Worm (Caenorhabditis elegans): ENCODE results near the gene F14F9.2.

The F14F9.2 gene

DNA sequence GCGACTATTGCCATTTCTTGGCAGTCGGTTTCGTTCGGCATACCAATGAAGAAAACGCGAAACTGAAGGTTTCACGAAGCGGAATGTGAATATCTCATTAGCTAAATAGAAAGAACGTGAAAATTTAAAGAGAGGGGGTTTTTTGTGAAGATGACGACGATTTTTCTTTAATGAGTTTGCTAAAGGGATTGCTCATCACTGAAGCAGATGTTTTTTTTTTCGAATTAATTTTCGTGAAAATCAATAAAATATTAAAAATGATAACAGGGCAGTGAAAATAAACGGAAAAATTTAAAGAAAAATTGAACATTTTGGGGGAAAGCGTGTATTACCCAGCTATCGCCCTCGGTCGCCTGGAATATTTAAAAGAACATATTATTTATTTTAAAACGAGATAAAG is 36.8 kb upstream of the F14F9.2 start, which contains the start of gene srab-3:
srab-3 (minus strand) TSS at position 101 of the 400 bp plus-strand sequence.
- TF ChIP-seq tbx-2 (tag; optimal IDR thresholded peaks at IDR 0.05) = no peak
- TF ChIP-seq ceh-45 (GFP tag; IDR thresholded peaks at IDR 0.05) = no peak
- TF ChIP-seq unc-86 (tag; optimal IDR thresholded peaks at IDR 0.05) = no peak
- no peak for TF ChIP-seq K02D7.2 (tag; optimal IDR thresholded peaks at IDR 0.05)
- TF ChIP-seq odd-2 (tag; optimal IDR thresholded peaks at IDR 0.05) = no peak
- no peak for TF ChIP-seq elt-2 (tag; optimal IDR thresholded peaks at IDR 0.05)

DNA sequence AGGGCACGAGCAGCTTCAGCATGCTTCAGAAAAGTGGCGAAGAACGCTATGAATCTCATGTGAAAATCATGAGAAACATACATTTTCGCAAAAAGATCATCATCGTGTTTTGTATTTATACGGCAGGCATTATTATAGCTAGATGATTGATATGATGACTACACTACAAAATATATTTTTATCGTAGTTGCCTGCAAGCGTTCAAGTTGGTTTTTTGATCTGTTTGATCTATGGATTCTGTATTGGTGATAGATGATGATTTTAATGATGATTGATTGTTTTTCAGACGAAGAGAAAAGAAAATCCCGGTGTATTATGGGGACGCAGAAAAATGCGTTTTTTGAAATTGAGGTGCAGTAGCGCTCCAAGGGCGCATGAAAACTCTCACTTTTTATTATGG is 34.0 kb upstream of the F14F9.2 start, which contains the start of gene ugt-63:
ugt-63 (minus strand) TSS at position 89 of the 400 bp plus-strand sequence.
- no peak for TF ChIP-seq fkh-6 (tag; optimal IDR thresholded peaks at IDR 0.05)
- no peak for TF ChIP-seq nhr-11 (tag; optimal IDR thresholded peaks at IDR 0.05)
- no peak for TF ChIP-seq ceh-34 (tag; optimal IDR thresholded peaks at IDR 0.05)
- no peak for TF ChIP-seq npax-4 (tag; optimal IDR thresholded peaks at IDR 0.05)
- TF ChIP-seq elt-2 (tag; optimal IDR thresholded peaks at IDR 0.05) = no peak

DNA sequence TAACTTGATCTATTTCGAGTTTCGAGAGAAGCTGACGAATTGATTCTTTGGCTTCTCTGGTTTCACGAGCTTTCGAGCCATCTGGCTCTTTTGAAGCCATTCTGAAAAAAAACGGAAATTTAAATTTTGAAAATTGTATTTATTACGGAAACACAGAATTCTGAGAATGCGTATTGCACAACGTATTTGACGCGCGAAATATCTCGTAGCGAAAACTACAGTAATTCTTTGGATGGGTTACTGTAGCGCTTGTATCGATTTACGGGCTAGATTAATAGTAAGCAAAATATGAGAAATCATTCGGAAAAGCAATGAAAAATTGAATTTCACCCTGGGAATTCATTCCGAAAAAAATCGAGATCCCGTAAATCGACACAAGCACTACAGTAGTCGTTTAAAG is 31.0 kb upstream of the F14F9.2 start, which contains the start of gene C04F5.8:
C04F5.8 (minus strand) TSS at position 101 of the 400 bp plus-strand sequence.
- TF ChIP-seq fax-1 (tag; optimal IDR thresholded peaks at IDR 0.05) (no peak), sox-2 (GFP tag; IDR thresholded peaks at IDR 0.05) (no peak), fkh-6 (tag; optimal IDR thresholded peaks at IDR 0.05) (no peak), pha-4 (tag; optimal IDR thresholded peaks at IDR 0.05) (no peak), ztf-16 (tag; optimal IDR thresholded peaks at IDR 0.05) (no peak), ceh-22 (tag; optimal IDR thresholded peaks at IDR 0.05) (no peak), pqm-1 (tag; optimal IDR thresholded peaks at IDR 0.05) (no peak), mec-3 (tag; optimal IDR thresholded peaks at IDR 0.05; ENCODE audit: borderline replicate concordance) (no peak), odd-2 (tag; optimal IDR thresholded peaks at IDR 0.05) (no peak), ceh-2 (tag; optimal IDR thresholded peaks at IDR 0.05) (no peak), ceh-48 (tag; optimal IDR thresholded peaks at IDR 0.05) (no peak), K09A11.1 (tag; optimal IDR thresholded peaks at IDR 0.05; ENCODE audit: insufficient read depth) (no peak), nhr-11 (tag; optimal IDR thresholded peaks at IDR 0.05) (no peak), unc-55 (GFP tag; optimal IDR thresholded peaks at IDR 0.05) (no peak), ceh-6 (GFP tag; optimal IDR thresholded peaks at IDR 0.05) (no peak), ceh-24 (tag; optimal IDR thresholded peaks at IDR 0.05) (no peak), hlh-13 (GFP tag; optimal IDR thresholded peaks at IDR 0.05) (no peak), dmd-4 (tag; optimal IDR thresholded peaks at IDR 0.05; ENCODE audit: borderline replicate concordance) (no peak), tbx-2 (tag; optimal IDR thresholded peaks at IDR 0.05) (no peak), eyg-1 (tag; optimal IDR thresholded peaks at IDR 0.05) (no peak)

- TF ChIP-seq dmd-4 (tag; optimal IDR thresholded peaks at IDR 0.05; ENCODE audit: borderline replicate concordance) = no peak
- TF ChIP-seq ama-1 (optimal IDR thresholded peaks at IDR 0.05) = no peak
- TF ChIP-seq lin-11 (tag; optimal IDR thresholded peaks at IDR 0.05) = no peak
- no peak for TF ChIP-seq ttx-3 (tag; optimal IDR thresholded peaks at IDR 0.05)
- no peak for TF ChIP-seq syd-9 (tag; optimal IDR thresholded peaks at IDR 0.05)
- no peak for TF ChIP-seq ceh-22 (tag; optimal IDR thresholded peaks at IDR 0.05)
- no peak for TF ChIP-seq dve-1 (tag; optimal IDR thresholded peaks at IDR 0.05)
- no peak for TF ChIP-seq ahr-1 (tag; optimal IDR thresholded peaks at IDR 0.05)
- no peak for TF ChIP-seq gmeb-2 (tag; optimal IDR thresholded peaks at IDR 0.05)
Measured at ce11 chrV:5119109-5119508, 25.5 kb upstream of the F14F9.2 start, which contains the start of gene C04F5.9. Gene C04F5.9, minus strand, starts transcription at chrV:5119209.

DNA sequence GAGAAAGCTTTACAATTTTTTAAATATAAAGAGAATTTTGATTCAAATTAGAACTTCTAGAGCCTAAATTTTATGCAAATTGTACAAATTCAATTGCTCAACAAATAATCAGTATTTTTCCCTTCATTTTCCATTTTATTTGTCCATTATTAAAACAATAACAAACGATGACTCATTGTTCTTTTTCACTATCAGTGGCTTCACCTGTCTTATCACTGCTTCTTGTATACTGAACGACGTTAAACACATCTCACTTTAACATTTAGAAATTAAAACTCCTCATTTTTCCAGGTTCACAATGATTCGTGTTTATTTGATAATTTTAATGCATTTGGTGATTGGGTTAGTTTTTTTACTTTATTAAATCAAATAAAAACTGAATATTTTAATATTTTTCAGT is 25.0 kb upstream of the F14F9.2 start, which contains the start of gene sid-1:
sid-1 (plus strand) TSS at position 292 of the 400 bp plus-strand sequence.
- TF ChIP-seq nhr-232 (tag; optimal IDR thresholded peaks at IDR 0.05) (no peak), nhr-11 (tag; optimal IDR thresholded peaks at IDR 0.05) (no peak), eyg-1 (tag; optimal IDR thresholded peaks at IDR 0.05) (no peak), ttx-3 (tag; optimal IDR thresholded peaks at IDR 0.05) (no peak)
